Worm (Caenorhabditis elegans) whole organism, L1 larva: ENCODE results near the gene ZK616.3.

Experiments
- pqm-1 ChIP-seq: sonication (generic microtip); optimal IDR thresholded peaks from 3 replicates; lab custom pipeline; 2017; ENCODE audit warnings: missing biosample characterization, missing genetic modification characterization
- unc-130 ChIP-seq: fragments of 150-350 bp; optimal IDR thresholded peaks from 2 replicates; lab custom pipeline; 2017; ENCODE audit warnings: missing biosample characterization, missing genetic modification characterization, inconsistent platforms
- vab-15 ChIP-seq: sonication (generic microtip); optimal IDR thresholded peaks from 2 replicates; lab custom pipeline; 2017; ENCODE audit warnings: missing genotype, mild to moderate bottlenecking, missing genetic modification characterization, missing compliant biosample characterization

DNA sequence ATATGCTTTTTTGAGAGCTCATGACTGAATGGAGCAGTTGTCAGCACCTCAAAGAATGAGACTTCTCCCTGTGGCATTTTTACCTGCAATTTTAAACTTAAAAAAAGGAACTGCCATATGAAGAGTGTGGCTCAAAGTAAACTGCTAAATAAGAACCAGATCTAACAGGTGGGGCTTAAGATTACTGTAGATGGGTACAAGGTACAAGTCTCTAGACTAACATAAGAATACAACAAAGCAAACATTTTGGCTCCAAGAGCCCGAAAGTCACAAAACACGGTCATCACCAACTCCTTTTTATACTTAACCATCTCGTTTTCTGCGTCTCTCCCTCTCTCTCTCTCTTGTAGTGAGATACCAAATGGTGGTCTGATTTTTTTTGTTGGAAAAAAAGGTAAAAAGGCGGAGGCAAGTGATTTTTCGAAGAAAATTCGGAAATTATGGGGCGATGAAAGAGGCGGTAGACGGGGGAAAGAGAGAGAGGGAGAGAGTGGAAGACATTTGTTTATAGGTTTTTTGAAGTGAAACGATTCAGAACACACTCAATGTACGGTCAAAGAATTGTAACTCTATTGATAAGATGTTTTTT is 8.3 kb upstream of the ZK616.3 start, which contains the start of gene elo-6:
- TF ChIP-seq unc-130 (tag; lab: Kevin White, UChicago) (no peak), pqm-1 (no peak), vab-15 (tag; lab: Kevin White, UChicago) (no peak)
